1 fruit fly cellular context compared by ENCODE assay signal in the genomic region with DNA sequence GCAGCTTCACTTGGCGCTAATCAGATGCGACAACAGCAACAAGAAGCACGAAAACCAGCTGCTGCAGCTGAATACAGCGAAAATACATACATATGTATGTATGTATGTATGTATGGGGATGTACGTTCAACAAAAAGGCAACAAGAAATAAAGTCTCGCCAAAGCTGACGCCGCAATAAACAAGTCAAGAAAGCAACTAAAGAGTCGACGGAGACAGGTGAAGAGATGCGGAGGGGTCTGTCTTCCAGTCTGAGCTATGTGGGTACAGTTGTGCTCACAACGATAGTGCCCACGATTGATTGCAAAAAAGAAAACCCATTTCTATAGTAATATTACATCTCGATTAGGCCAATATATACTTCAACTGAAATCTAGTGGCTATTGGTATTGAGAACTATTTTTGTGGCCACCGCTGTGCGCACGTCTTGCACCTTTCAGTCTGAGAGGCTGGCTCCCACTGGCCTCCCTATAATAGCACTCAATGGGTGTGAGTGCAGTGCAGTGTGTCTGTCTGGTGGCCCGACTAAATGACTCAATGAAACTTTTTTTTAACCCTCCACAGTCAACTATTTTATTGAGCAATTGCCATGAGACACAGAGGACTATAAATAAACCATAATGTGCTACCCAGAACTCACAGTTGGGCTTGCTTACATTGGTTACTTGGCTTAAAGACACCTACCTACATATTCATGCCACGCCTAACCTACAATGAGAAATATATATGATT.
TF ChIP-seq lines count a peak whose summit lies in the region.

No protein-coding gene starts in this region.

TF ChIP-seq in whole organism, embryonic, 481 proteins besides CTCF, POLR2A, EP300 and RAD21 (continued from another document):
- peak; percentile 84 for TF ChIP-seq CG12236 (GFP tag; optimal IDR thresholded peaks at IDR 0.05; lab: Kevin White, UChicago)
- TF ChIP-seq Oli (tag; optimal IDR thresholded peaks at IDR 0.05; lab: Kevin White, UChicago), result peak; percentile 94
- peak; percentile 88 for TF ChIP-seq NC2β (GFP tag; optimal IDR thresholded peaks at IDR 0.05; lab: Kevin White, UChicago)
- peak; percentile 80 for TF ChIP-seq CG5180 (GFP tag; optimal IDR thresholded peaks at IDR 0.05; lab: Kevin White, UChicago)
- TF ChIP-seq Mrtf (GFP tag; IDR thresholded peaks at IDR 0.05; lab: Robert Waterston, UW), result peak; percentile 91
- TF ChIP-seq nerfin-2 (GFP tag; IDR thresholded peaks at IDR 0.05; lab: Robert Waterston, UW; ENCODE audit: partially characterized antibody), result no peak
- peak; percentile 73 for TF ChIP-seq CG12744 (GFP tag; optimal IDR thresholded peaks at IDR 0.05; lab: Kevin White, UChicago)
- peak; percentile 96 for TF ChIP-seq ara (GFP tag; IDR thresholded peaks at IDR 0.05; lab: Robert Waterston, UW)
- peak; percentile 65 for TF ChIP-seq Jarid2 (GFP tag; optimal IDR thresholded peaks at IDR 0.05; lab: Kevin White, UChicago)
- peak; percentile 93 for TF ChIP-seq lab (GFP tag; optimal IDR thresholded peaks at IDR 0.05; lab: Kevin White, UChicago)
- peak; percentile 87 for TF ChIP-seq sqz (GFP tag; optimal IDR thresholded peaks at IDR 0.05; lab: Kevin White, UChicago)
- peak; percentile 78 for TF ChIP-seq crc (GFP tag; optimal IDR thresholded peaks at IDR 0.05; lab: Kevin White, UChicago)
- TF ChIP-seq otp (GFP tag; IDR thresholded peaks at IDR 0.05; lab: Robert Waterston, UW), result peak; percentile 96
- TF ChIP-seq Doc3 (GFP tag; IDR thresholded peaks at IDR 0.05; lab: Robert Waterston, UW; ENCODE audit: partially characterized antibody), result no peak
- TF ChIP-seq B-H2 (GFP tag; optimal IDR thresholded peaks at IDR 0.05; lab: Kevin White, UChicago), result no peak
- TF ChIP-seq Asciz (GFP tag; optimal IDR thresholded peaks at IDR 0.05; lab: Kevin White, UChicago), result peak; percentile 89
- peak; percentile 91 for TF ChIP-seq Six4 (GFP tag; optimal IDR thresholded peaks at IDR 0.05; lab: Kevin White, UChicago)
- TF ChIP-seq eve (GFP tag; optimal IDR thresholded peaks at IDR 0.05; lab: Kevin White, UChicago), result peak in 1 of 2 experiments; percentile 95
- peak; percentile 80 for TF ChIP-seq CG11560 (tag; IDR thresholded peaks at IDR 0.05; lab: Robert Waterston, UW)
TF ChIP-seq in whole organism, embryonic: peak in this region for 406.
